Worm (Caenorhabditis elegans) whole organism, L4 larva: ENCODE measurements around the gene clec-175.

Experiments
- F10B5.3 ChIP-seq: sonication (generic microtip); optimal IDR thresholded peaks from 2 replicates; lab custom pipeline; 2016; ENCODE audit warnings: mild to moderate bottlenecking, missing genetic modification characterization, missing compliant biosample characterization
- R02D3.7 ChIP-seq: fragments of 150-350 bp; sonication (generic microtip); optimal IDR thresholded peaks from 3 replicates; lab custom pipeline; 2014; ENCODE audit warnings: missing biosample characterization, missing genetic modification characterization
- T20F7.1 ChIP-seq: fragments of 200-800 bp; sonication (Bioruptor generic); optimal IDR thresholded peaks from 2 replicates; lab custom pipeline; 2018; ENCODE audit warnings: mild to moderate bottlenecking, missing genetic modification characterization, missing compliant biosample characterization
- T26A8.4 ChIP-seq: fragments of 200-800 bp; sonication (Bioruptor generic); IDR thresholded peaks from 2 replicates; pipeline ENCODE4 v1.3.6; 2022; ENCODE audit warnings: missing genetic modification characterization, missing compliant biosample characterization
- Y105C5A.15 ChIP-seq: fragments of 200-800 bp; sonication (Bioruptor generic); IDR thresholded peaks from 2 replicates; pipeline ENCODE4 v1.3.6; 2022; ENCODE audit warnings: missing genetic modification characterization, missing compliant biosample characterization
- Y48G9A.11 ChIP-seq: fragments of 200-800 bp; sonication (Bioruptor generic); IDR thresholded peaks from 2 replicates; pipeline ENCODE4 v1.3.6; 2022; ENCODE audit warnings: missing genetic modification reagents, missing genetic modification characterization, missing compliant biosample characterization
- ZK337.2 ChIP-seq: fragments of 200-800 bp; sonication (Bioruptor generic); IDR thresholded peaks from 2 replicates; pipeline ENCODE4 v1.3.6; 2022; ENCODE audit warnings: missing genetic modification reagents, missing genetic modification characterization, missing compliant biosample characterization
- aha-1 ChIP-seq: fragments of 150-350 bp; peaks from one replicate; lab custom pipeline; 2014; ENCODE audit warnings: missing biosample characterization, missing genetic modification characterization
- ama-1 ChIP-seq: fragments of 150-350 bp; optimal IDR thresholded peaks from 2 replicates; lab custom pipeline; 2014; ENCODE audit warnings: inconsistent platforms, mixed read lengths
- arid-1 ChIP-seq: fragments of 200-800 bp; sonication (Bioruptor generic); conservative IDR thresholded peaks from 2 replicates; pipeline ENCODE4 v1.3.6; 2022; ENCODE audit warnings: missing genetic modification reagents, missing genetic modification characterization, missing compliant biosample characterization
- ceh-32 ChIP-seq: sonication (generic microtip); optimal IDR thresholded peaks from 2 replicates; lab custom pipeline; 2016; ENCODE audit warnings: mild to moderate bottlenecking, missing genetic modification characterization, missing compliant biosample characterization; ENCODE audit not compliant: poor library complexity
- ceh-44 ChIP-seq: fragments of 200-800 bp; sonication (Bioruptor generic); IDR thresholded peaks from 2 replicates; pipeline ENCODE4 v1.3.6; 2022; ENCODE audit warnings: missing genetic modification reagents, missing genetic modification characterization, missing compliant biosample characterization
- ceh-62 ChIP-seq: sonication (generic microtip); optimal IDR thresholded peaks from 2 replicates; lab custom pipeline; 2017; ENCODE audit warnings: missing biosample characterization, missing genetic modification characterization
- cey-2 ChIP-seq: sonication (generic microtip); optimal IDR thresholded peaks from 3 replicates; lab custom pipeline; 2017; ENCODE audit warnings: missing genetic modification characterization, mild to moderate bottlenecking, missing compliant biosample characterization, antibody characterized with exemption, borderline replicate concordance; ENCODE audit not compliant: insufficient read depth
- daf-12 ChIP-seq: fragments of 150-350 bp; optimal IDR thresholded peaks from 2 replicates; lab custom pipeline; 2014; ENCODE audit warnings: missing biosample characterization, missing genetic modification reagents, missing genetic modification characterization
- daf-19 ChIP-seq: fragments of 200-800 bp; sonication (Bioruptor generic); conservative IDR thresholded peaks from 2 replicates; pipeline ENCODE4 v1.3.6; 2022; ENCODE audit warnings: missing genetic modification characterization, missing compliant biosample characterization
- daf-8 ChIP-seq: fragments of 200-800 bp; sonication (Bioruptor generic); IDR thresholded peaks from 2 replicates; pipeline ENCODE4 v1.3.6; 2022; ENCODE audit warnings: missing genetic modification characterization, missing compliant biosample characterization
- dmd-6 ChIP-seq: fragments of 200-800 bp; sonication (Bioruptor generic); IDR thresholded peaks from 2 replicates; pipeline ENCODE4 v1.3.6; 2022; ENCODE audit warnings: missing genetic modification reagents, missing genetic modification characterization, missing compliant biosample characterization
- dpl-1 ChIP-seq: fragments of 150-350 bp; optimal IDR thresholded peaks from 2 replicates; lab custom pipeline; 2014; ENCODE audit warnings: missing biosample characterization, missing genetic modification reagents, missing genetic modification characterization
- duxl-1 ChIP-seq: sonication (generic microtip); optimal IDR thresholded peaks from 2 replicates; lab custom pipeline; 2016; ENCODE audit warnings: mild to moderate bottlenecking, missing genetic modification characterization, moderate library complexity, missing compliant biosample characterization; ENCODE audit not compliant: poor library complexity
- fos-1 ChIP-seq: fragments of 150-350 bp; optimal IDR thresholded peaks from 2 replicates; lab custom pipeline; 2014; ENCODE audit warnings: missing biosample characterization, missing genetic modification characterization
- gei-8 ChIP-seq: fragments of 200-800 bp; sonication (Bioruptor generic); optimal IDR thresholded peaks from 2 replicates; lab custom pipeline; 2018; ENCODE audit warnings: mild to moderate bottlenecking, missing genetic modification characterization, missing compliant biosample characterization
- hlh-30 ChIP-seq: sonication (generic microtip); optimal IDR thresholded peaks from 2 replicates; lab custom pipeline; 2017; ENCODE audit warnings: antibody characterized with exemption, mild to moderate bottlenecking, missing genetic modification characterization, missing compliant biosample characterization; ENCODE audit not compliant: insufficient read depth
- jun-1 ChIP-seq: fragments of 150-350 bp; optimal IDR thresholded peaks from 2 replicates; lab custom pipeline; 2014; ENCODE audit warnings: missing biosample characterization, missing genetic modification reagents, missing genetic modification characterization
- lin-1 ChIP-seq: fragments of 200-800 bp; sonication (Bioruptor generic); IDR thresholded peaks from 2 replicates; pipeline ENCODE4 v1.3.6; 2022; ENCODE audit warnings: missing genetic modification reagents, missing genetic modification characterization, missing compliant biosample characterization
- lin-15B ChIP-seq: fragments of 150-350 bp; sonication (generic microtip); optimal IDR thresholded peaks from 3 replicates; lab custom pipeline; 2014; ENCODE audit warnings: missing biosample characterization, missing genetic modification characterization
- lin-38 ChIP-seq: fragments of 200-800 bp; sonication (Bioruptor generic); IDR thresholded peaks from 2 replicates; pipeline ENCODE4 v1.3.6; 2022; ENCODE audit warnings: missing genetic modification reagents, missing genetic modification characterization, missing compliant biosample characterization
- lin-39 ChIP-seq: fragments of 150-350 bp; optimal IDR thresholded peaks from 2 replicates; lab custom pipeline; 2014; ENCODE audit warnings: missing biosample characterization, missing genetic modification reagents, missing genetic modification characterization
- madf-5 ChIP-seq, 2 experiments: fragments of 200-800 bp; sonication (Bioruptor generic); IDR thresholded peaks; 2 replicates each; pipeline ENCODE4 v1.3.6; 2022; ENCODE audit warnings: missing compliant biosample characterization in 2 of 2, missing genetic modification characterization in 2 of 2
- mdl-1 ChIP-seq, 2 experiments: fragments of 150-350 bp in 1 of 2; sonication (generic microtip) in 1 of 2; optimal IDR thresholded peaks; 2 replicates each; lab custom pipeline; 2014 to 2017; ENCODE audit warnings: missing biosample characterization in 2 of 2, missing genetic modification characterization in 2 of 2
- mep-1 ChIP-seq: fragments of 150-350 bp; sonication (generic microtip); optimal IDR thresholded peaks from 3 replicates; lab custom pipeline; 2014; ENCODE audit warnings: missing biosample characterization, missing genetic modification characterization
- mxl-2 ChIP-seq: fragments of 200-800 bp; sonication (Bioruptor generic); conservative IDR thresholded peaks from 2 replicates; pipeline ENCODE4 v1.3.6; 2022; ENCODE audit warnings: missing genetic modification reagents, missing genetic modification characterization, missing compliant biosample characterization
- nhr-25 ChIP-seq: sonication (generic microtip); optimal IDR thresholded peaks from 2 replicates; lab custom pipeline; 2017; ENCODE audit warnings: missing genetic modification characterization, mild to moderate bottlenecking, missing compliant biosample characterization, antibody characterized with exemption, moderate library complexity, borderline replicate concordance; ENCODE audit not compliant: insufficient read depth
- nhr-41 ChIP-seq: fragments of 200-800 bp; sonication (Bioruptor generic); IDR thresholded peaks from 2 replicates; pipeline ENCODE4 v1.3.6; 2022; ENCODE audit warnings: missing genetic modification reagents, missing genetic modification characterization, missing compliant biosample characterization
- nhr-42 ChIP-seq: fragments of 200-800 bp; sonication (Bioruptor generic); IDR thresholded peaks from 2 replicates; pipeline ENCODE4 v1.3.6; 2022; ENCODE audit warnings: missing genetic modification characterization, missing compliant biosample characterization
- nhr-48 ChIP-seq: sonication (generic microtip); optimal IDR thresholded peaks from 2 replicates; lab custom pipeline; 2016; ENCODE audit warnings: mild to moderate bottlenecking, missing genetic modification characterization, missing compliant biosample characterization
- rbr-2 ChIP-seq: sonication (generic microtip); optimal IDR thresholded peaks from 2 replicates; lab custom pipeline; 2016; ENCODE audit warnings: missing genotype, missing genetic modification characterization, missing compliant biosample characterization
- saeg-2 ChIP-seq: fragments of 200-800 bp; sonication (Bioruptor generic); IDR thresholded peaks from 2 replicates; pipeline ENCODE4 v1.3.6; 2022; ENCODE audit warnings: missing genetic modification reagents, missing genetic modification characterization, missing compliant biosample characterization
- snpc-1.2 ChIP-seq: fragments of 200-800 bp; sonication (Bioruptor generic); IDR thresholded peaks from 2 replicates; pipeline ENCODE4 v1.3.6; 2022; ENCODE audit warnings: missing genetic modification reagents, missing genetic modification characterization, missing compliant biosample characterization
- snpc-4 ChIP-seq: fragments of 150-350 bp; optimal IDR thresholded peaks from 2 replicates; lab custom pipeline; 2014; ENCODE audit warnings: missing biosample characterization, missing genetic modification characterization
- spr-3 ChIP-seq: fragments of 200-800 bp; sonication (Bioruptor generic); optimal IDR thresholded peaks from 2 replicates; lab custom pipeline; 2018; ENCODE audit warnings: mild to moderate bottlenecking, missing genetic modification characterization, missing compliant biosample characterization
- tra-1 ChIP-seq: fragments of 200-800 bp; sonication (Bioruptor generic); IDR thresholded peaks from 2 replicates; pipeline ENCODE4 v1.3.6; 2022; ENCODE audit warnings: missing genetic modification reagents, missing genetic modification characterization, missing compliant biosample characterization
- unc-130 ChIP-seq: sonication (generic microtip); optimal IDR thresholded peaks from 2 replicates; lab custom pipeline; 2016; ENCODE audit warnings: missing genetic modification reagents, missing genetic modification characterization, missing compliant biosample characterization
- vab-7 ChIP-seq: fragments of 200-800 bp; sonication (Bioruptor generic); IDR thresholded peaks from 2 replicates; pipeline ENCODE4 v1.3.6; 2022; ENCODE audit warnings: missing genetic modification reagents, missing genetic modification characterization, missing compliant biosample characterization
- zag-1 ChIP-seq: fragments of 150-350 bp; optimal IDR thresholded peaks from 2 replicates; lab custom pipeline; 2014; ENCODE audit warnings: missing biosample characterization, missing genetic modification characterization
- zfp-3 ChIP-seq: fragments of 200-800 bp; sonication (Bioruptor generic); conservative IDR thresholded peaks from 2 replicates; pipeline ENCODE4 v1.3.6; 2022; ENCODE audit warnings: missing genetic modification reagents, missing genetic modification characterization, missing compliant biosample characterization
- ztf-11 ChIP-seq: fragments of 150-350 bp; optimal IDR thresholded peaks from 2 replicates; lab custom pipeline; 2014; ENCODE audit warnings: missing biosample characterization, missing genetic modification characterization
- ztf-7 ChIP-seq: fragments of 150-350 bp; optimal IDR thresholded peaks from 2 replicates; lab custom pipeline; 2014; ENCODE audit warnings: missing biosample characterization, missing genetic modification characterization

Gene clec-175

ce11 chrIV:4470885-4471772 lies 49.0 kb downstream of the clec-175 start (continued):
- TF ChIP-seq cey-2 (tag; lab: Kevin White, UChicago): no peak
- 0 out of 2 replicates have a peak, but pooled peaks have one; percentile 11 for TF ChIP-seq saeg-2 (GFP tag; lab: Robert Waterston, UW)
- TF ChIP-seq ceh-62 (tag; lab: Kevin White, UChicago): no peak
- no peak for TF ChIP-seq R02D3.7 (tag; lab: Kevin White, UChicago)
- no peak for TF ChIP-seq lin-39
- TF ChIP-seq ama-1: peak; percentile 32
- TF ChIP-seq mdl-1 (tag; optimal IDR thresholded peaks at IDR 0.05; lab: Kevin White, UChicago): peak; percentile 71 to 92
- no peak for TF ChIP-seq spr-3 (GFP tag; lab: Kevin White, UChicago)
- TF ChIP-seq ztf-11 (tag; lab: Kevin White, UChicago): no peak
- TF ChIP-seq aha-1 (tag; lab: Kevin White, UChicago): peak; percentile 99
- no peak for TF ChIP-seq nhr-41 (GFP tag; lab: Robert Waterston, UW)
- 0 out of 4 replicates have a peak, but pooled peaks of 1 of the 2 experiments have one; percentile 5 for TF ChIP-seq madf-5 (GFP tag; IDR thresholded peaks at IDR 0.05; lab: Robert Waterston, UW)
- no peak for TF ChIP-seq fos-1 (tag; lab: Kevin White, UChicago)
- TF ChIP-seq vab-7: no peak
- TF ChIP-seq Y105C5A.15 (GFP tag; lab: Robert Waterston, UW): peak; percentile 59; the same call in 1 of the 2 replicates
- TF ChIP-seq dpl-1 (GFP tag; lab: Kevin White, UChicago): peak; percentile 56
- no peak for TF ChIP-seq duxl-1 (tag; lab: Kevin White, UChicago)
- TF ChIP-seq zag-1 (tag; lab: Kevin White, UChicago): no peak
- TF ChIP-seq arid-1 (GFP tag; lab: Robert Waterston, UW): peak; percentile 74
- no peak for TF ChIP-seq daf-19 (GFP tag; lab: Robert Waterston, UW)
- no peak for TF ChIP-seq snpc-4 (tag; lab: Kevin White, UChicago)
- peak; percentile 7 for TF ChIP-seq T20F7.1 (GFP tag; lab: Kevin White, UChicago)
- TF ChIP-seq hlh-30 (tag; lab: Kevin White, UChicago): peak; percentile 89
- peak; percentile 29; the same call in 1 of the 2 replicates for TF ChIP-seq nhr-42 (GFP tag; lab: Robert Waterston, UW)
- TF ChIP-seq mxl-2 (GFP tag; lab: Robert Waterston, UW): peak; percentile 65; the same call in 1 of the 2 replicates
- TF ChIP-seq F10B5.3 (tag; lab: Kevin White, UChicago): no peak
- TF ChIP-seq rbr-2 (tag; lab: Kevin White, UChicago): peak; percentile 18
- TF ChIP-seq T26A8.4: 0 out of 2 replicates have a peak, but pooled peaks have one; percentile 27
- peak; percentile 47; the same call in 1 of the 2 replicates for TF ChIP-seq ZK337.2 (GFP tag; lab: Robert Waterston, UW)
- TF ChIP-seq mep-1 (tag; lab: Kevin White, UChicago): peak; percentile 14
- 0 out of 2 replicates have a peak, but pooled peaks have one; percentile 17 for TF ChIP-seq Y48G9A.11 (GFP tag; lab: Robert Waterston, UW)
- TF ChIP-seq nhr-48 (tag; lab: Kevin White, UChicago): no peak
- no peak for TF ChIP-seq gei-8 (GFP tag; lab: Kevin White, UChicago)
- TF ChIP-seq ceh-32 (tag; lab: Kevin White, UChicago): no peak
- TF ChIP-seq ceh-44 (GFP tag; lab: Robert Waterston, UW): no peak
- TF ChIP-seq jun-1: no peak
- TF ChIP-seq daf-8 (GFP tag; lab: Robert Waterston, UW): no peak
- peak; percentile 15 for TF ChIP-seq unc-130 (GFP tag; lab: Kevin White, UChicago)
- no peak for TF ChIP-seq zfp-3
- no peak for TF ChIP-seq snpc-1.2 (GFP tag; lab: Robert Waterston, UW)
- TF ChIP-seq dmd-6 (GFP tag; lab: Robert Waterston, UW): peak; percentile 45
- no peak for TF ChIP-seq daf-12 (tag; lab: Kevin White, UChicago)
- TF ChIP-seq ztf-7: no peak
- peak; percentile 68 for TF ChIP-seq lin-38 (GFP tag; lab: Robert Waterston, UW)
- 0 out of 2 replicates have a peak, but pooled peaks have one; percentile 49 for TF ChIP-seq lin-1 (GFP tag; lab: Robert Waterston, UW)
- TF ChIP-seq tra-1 (GFP tag; lab: Robert Waterston, UW): 0 out of 2 replicates have a peak, but pooled peaks have one; percentile 39
- no peak for TF ChIP-seq lin-15B (tag; lab: Kevin White, UChicago)
- no peak for TF ChIP-seq nhr-25 (tag; lab: Kevin White, UChicago)
